Worm (Caenorhabditis elegans) whole organism, L2 larva: ENCODE data around the gene cpn-2.

Experiments
- dmd-4 ChIP-seq: sonication (generic microtip); optimal IDR thresholded peaks from 2 replicates; lab custom pipeline; 2017; ENCODE audit warnings: missing biosample characterization, missing genetic modification characterization
- lin-13 ChIP-seq: fragments of 150-350 bp; optimal IDR thresholded peaks from 2 replicates; lab custom pipeline; 2014; ENCODE audit warnings: missing biosample characterization, missing genetic modification reagents, missing genetic modification characterization
- nhr-11 ChIP-seq: fragments of 150-350 bp; optimal IDR thresholded peaks from 2 replicates; lab custom pipeline; 2014; ENCODE audit warnings: missing biosample characterization, missing genetic modification characterization
- nhr-23 ChIP-seq: fragments of 150-350 bp; optimal IDR thresholded peaks from 2 replicates; lab custom pipeline; 2014; ENCODE audit warnings: missing biosample characterization, missing genetic modification reagents, missing genetic modification characterization
- nhr-237 ChIP-seq: fragments of 150-350 bp; optimal IDR thresholded peaks from 2 replicates; lab custom pipeline; 2014; ENCODE audit warnings: missing biosample characterization, missing genetic modification characterization
- nhr-25 ChIP-seq: fragments of 150-350 bp; sonication (generic microtip); optimal IDR thresholded peaks from 3 replicates; lab custom pipeline; 2014; ENCODE audit warnings: missing biosample characterization, missing genetic modification characterization
- unc-62 ChIP-seq: fragments of 150-350 bp; optimal IDR thresholded peaks from 2 replicates; lab custom pipeline; 2014; ENCODE audit warnings: missing biosample characterization, missing genetic modification reagents, missing genetic modification characterization
- zag-1 ChIP-seq: fragments of 150-350 bp; optimal IDR thresholded peaks from 2 replicates; lab custom pipeline; 2014; ENCODE audit warnings: missing biosample characterization, missing genetic modification characterization
- ztf-11 ChIP-seq: sonication (generic microtip); optimal IDR thresholded peaks from 2 replicates; lab custom pipeline; 2017; ENCODE audit warnings: missing biosample characterization, missing genetic modification characterization

- TF ChIP-seq zag-1 (tag; lab: Kevin White, UChicago) (no peak), nhr-23 (tag; lab: Kevin White, UChicago) (no peak), ztf-11 (tag; lab: Kevin White, UChicago) (no peak), nhr-11 (tag; lab: Kevin White, UChicago) (no peak), lin-13 (GFP tag; lab: Kevin White, UChicago) (no peak), nhr-237 (tag; lab: Kevin White, UChicago) (no peak), unc-62 (GFP tag; lab: Kevin White, UChicago) (no peak), dmd-4 (tag; lab: Kevin White, UChicago) (no peak), nhr-25 (tag; lab: Kevin White, UChicago) (no peak)
Measured at ce11 chrII:374950-375349, 37.4 kb downstream of the cpn-2 start, which contains the start of gene C03H5.4.
